Fruit fly (Drosophila melanogaster): ENCODE data around the gene S-Lap2.

DNA sequence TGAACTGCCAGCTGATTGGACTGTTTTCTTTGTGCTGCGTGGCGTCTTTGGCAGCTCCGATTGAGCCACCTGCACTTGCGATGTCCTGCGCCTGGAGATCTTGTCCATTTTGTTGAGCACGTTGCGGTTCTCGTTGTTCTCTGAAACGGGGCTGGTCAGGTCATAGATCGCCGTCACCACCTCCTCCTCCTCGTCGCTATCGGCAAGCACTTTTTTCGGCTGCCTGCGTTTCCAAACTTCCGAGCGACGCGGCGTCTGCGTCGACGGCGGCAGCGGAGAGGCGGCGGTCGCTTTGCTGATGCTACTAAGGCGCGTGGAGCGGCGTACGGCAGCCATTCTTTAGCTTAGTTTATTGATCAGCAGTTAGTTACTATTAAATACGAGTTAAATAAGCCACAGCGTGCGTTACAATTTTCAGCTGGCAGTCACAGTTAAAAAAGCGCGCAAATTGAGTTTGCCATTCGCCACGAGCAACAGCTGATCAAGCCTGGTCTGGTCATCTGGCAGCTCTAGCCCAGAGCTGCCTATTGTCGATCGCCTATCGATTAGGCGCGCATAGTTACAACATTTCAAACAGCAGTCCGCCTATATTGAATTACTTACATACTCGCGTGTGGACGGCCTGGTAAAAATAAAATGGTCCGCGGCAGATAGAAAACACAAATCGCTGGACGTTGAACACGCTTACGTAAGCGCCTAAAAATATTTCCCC, 14.1 kb downstream of the S-Lap2 start, which contains the start of gene Cdc6:
- TF ChIP-seq CG8478 (optimal IDR thresholded peaks at IDR 0.05) (no peak), CTCF (optimal IDR thresholded peaks at IDR 0.05) (peak in 1 of 2 experiments; percentile 0)

Data from S2 (cell line).